Fruit fly (Drosophila melanogaster): ENCODE data around the gene rpk.

Gene rpk

DNA sequence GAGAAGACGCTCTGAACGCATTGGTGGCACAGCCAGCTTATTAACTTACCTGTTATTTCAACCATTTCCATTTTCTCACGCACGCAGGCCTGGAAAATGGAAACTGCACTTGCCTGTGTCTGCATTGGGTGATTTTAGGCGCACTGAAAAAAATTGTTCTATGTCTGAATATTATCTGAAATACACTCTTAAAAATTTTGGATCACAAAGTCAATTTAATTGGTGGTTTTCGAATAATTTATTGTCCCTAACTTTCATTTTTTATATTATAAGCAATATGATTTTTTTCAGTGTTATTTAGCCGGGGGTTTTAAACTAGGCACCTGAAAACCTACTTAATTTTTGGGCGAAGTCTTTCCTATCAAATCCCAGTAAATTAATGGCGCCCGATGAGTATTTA, 17.3 kb downstream of the rpk start (continued):
- TF ChIP-seq CG3163 (GFP tag; optimal IDR thresholded peaks at IDR 0.05) = no peak
- no peak for TF ChIP-seq NC2α (GFP tag; optimal IDR thresholded peaks at IDR 0.05)
- TF ChIP-seq Usf (GFP tag; optimal IDR thresholded peaks at IDR 0.05) = peak; percentile 48
- no peak for TF ChIP-seq CG6791 (GFP tag; IDR thresholded peaks at IDR 0.05; ENCODE audit: partially characterized antibody)
- peak; percentile 94 for TF ChIP-seq CG17829 (tag; optimal IDR thresholded peaks at IDR 0.05)
- peak; percentile 10 for TF ChIP-seq Hand (GFP tag; optimal IDR thresholded peaks at IDR 0.05)
- peak; percentile 74; the same call in 2 of the 3 replicates for TF ChIP-seq otp (GFP tag; IDR thresholded peaks at IDR 0.05)
- TF ChIP-seq mirr (GFP tag; optimal IDR thresholded peaks at IDR 0.05) = no peak
- TF ChIP-seq CG10654 (GFP tag; optimal IDR thresholded peaks at IDR 0.05) = peak; percentile 77
- TF ChIP-seq CG42726 (GFP tag; IDR thresholded peaks at IDR 0.05; ENCODE audit: partially characterized antibody) = no peak
- no peak for TF ChIP-seq fd3F (GFP tag; optimal IDR thresholded peaks at IDR 0.05)
- no peak for TF ChIP-seq CG12155 (GFP tag; optimal IDR thresholded peaks at IDR 0.05)
- TF ChIP-seq PHDP (tag; optimal IDR thresholded peaks at IDR 0.05) = peak; percentile 77
- no peak for TF ChIP-seq schlank (tag; optimal IDR thresholded peaks at IDR 0.05)
- peak; percentile 25 for TF ChIP-seq CG2116 (GFP tag; optimal IDR thresholded peaks at IDR 0.05)
- peak; percentile 80 for TF ChIP-seq CG8359 (GFP tag; optimal IDR thresholded peaks at IDR 0.05; ENCODE audit: borderline replicate concordance)
- TF ChIP-seq CG8290 (GFP tag; optimal IDR thresholded peaks at IDR 0.05) = peak; percentile 88
- no peak for TF ChIP-seq CG8290 (tag; optimal IDR thresholded peaks at IDR 0.05)
- TF ChIP-seq Adf1 (GFP tag; IDR thresholded peaks at IDR 0.05) = no peak
- peak; percentile 73 for TF ChIP-seq nau (GFP tag; optimal IDR thresholded peaks at IDR 0.05)
- peak; percentile 33 for TF ChIP-seq CTCF (GFP tag; optimal IDR thresholded peaks at IDR 0.05)
- peak; percentile 92 for TF ChIP-seq phol (tag; optimal IDR thresholded peaks at IDR 0.05)
- TF ChIP-seq pb (GFP tag; optimal IDR thresholded peaks at IDR 0.05) = peak; percentile 51
- peak; percentile 60 for TF ChIP-seq vfl (GFP tag; optimal IDR thresholded peaks at IDR 0.05)
- peak; percentile 49 for TF ChIP-seq CG15601 (tag; optimal IDR thresholded peaks at IDR 0.05)
- no peak for TF ChIP-seq ab (GFP tag; optimal IDR thresholded peaks at IDR 0.05)
- peak; percentile 88 for TF ChIP-seq CG10267 (tag; optimal IDR thresholded peaks at IDR 0.05)
- peak; percentile 51 for TF ChIP-seq CG6683 (GFP tag; optimal IDR thresholded peaks at IDR 0.05)
- no peak for TF ChIP-seq cas (GFP tag; IDR thresholded peaks at IDR 0.05)
- TF ChIP-seq HmgZ (tag; optimal IDR thresholded peaks at IDR 0.05) = peak; percentile 5
- TF ChIP-seq z (GFP tag; IDR thresholded peaks at IDR 0.05) = peak; percentile 56; the same call in 1 of the 3 replicates
- TF ChIP-seq dpn (GFP tag; optimal IDR thresholded peaks at IDR 0.05) = peak; percentile 38 to 67
- no peak for TF ChIP-seq gsb (GFP tag; IDR thresholded peaks at IDR 0.05)
- TF ChIP-seq psq (GFP tag; optimal IDR thresholded peaks at IDR 0.05) = no peak
- TF ChIP-seq bab2 (GFP tag; optimal IDR thresholded peaks at IDR 0.05) = peak; percentile 8
- no peak for TF ChIP-seq Mad (GFP tag; optimal IDR thresholded peaks at IDR 0.05)
- peak; percentile 58 for TF ChIP-seq BtbVII (GFP tag; optimal IDR thresholded peaks at IDR 0.05)
- no peak for TF ChIP-seq Tbp (GFP tag; optimal IDR thresholded peaks at IDR 0.05)
- no peak for TF ChIP-seq twi (tag; optimal IDR thresholded peaks at IDR 0.05)
- peak; percentile 25 for TF ChIP-seq her (GFP tag; optimal IDR thresholded peaks at IDR 0.05)
- TF ChIP-seq bcd (GFP tag; optimal IDR thresholded peaks at IDR 0.05) = peak; percentile 81
- TF ChIP-seq HLH4C (GFP tag; IDR thresholded peaks at IDR 0.05; ENCODE audit: partially characterized antibody) = no peak
- TF ChIP-seq Gug (GFP tag; IDR thresholded peaks at IDR 0.05) = peak; percentile 69; the same call in 3 of the 4 replicates
- peak; percentile 78 for TF ChIP-seq CG18476 (GFP tag; optimal IDR thresholded peaks at IDR 0.05)
- TF ChIP-seq CG10979 (tag; optimal IDR thresholded peaks at IDR 0.05) = peak; percentile 94
- TF ChIP-seq CHES-1-like (GFP tag; optimal IDR thresholded peaks at IDR 0.05) = peak; percentile 31
- no peak for TF ChIP-seq CG3065 (GFP tag; optimal IDR thresholded peaks at IDR 0.05)
- no peak for TF ChIP-seq CG13123 (GFP tag; optimal IDR thresholded peaks at IDR 0.05)
- peak; percentile 92 for TF ChIP-seq CG2199 (GFP tag; IDR thresholded peaks at IDR 0.05)
- no peak; the same call in 2 of the 3 replicates for TF ChIP-seq jigr1 (GFP tag; IDR thresholded peaks at IDR 0.05)
- TF ChIP-seq CG9817 (tag; optimal IDR thresholded peaks at IDR 0.05) = peak; percentile 51
- peak; percentile 94 for TF ChIP-seq sens (GFP tag)
